Worm (Caenorhabditis elegans) whole organism, young adult: ENCODE results near the gene meg-3.

Experiments used
- egl-44 ChIP-seq: fragments of 200-800 bp; sonication (Bioruptor generic); IDR thresholded peaks from 2 replicates; pipeline ENCODE4 v1.3.6; 2022; ENCODE audit warnings: missing genetic modification reagents, missing genetic modification characterization, missing compliant biosample characterization
- mcd-1 ChIP-seq: fragments of 200-800 bp; sonication (Bioruptor generic); IDR thresholded peaks from 2 replicates; pipeline ENCODE4 v1.3.6; 2022; ENCODE audit warnings: missing genetic modification reagents, missing genetic modification characterization, missing compliant biosample characterization
- ztf-28 ChIP-seq: fragments of 200-800 bp; sonication (Bioruptor generic); IDR thresholded peaks from 2 replicates; pipeline ENCODE4 v1.3.6; 2022; ENCODE audit warnings: missing genetic modification reagents, missing genetic modification characterization, missing compliant biosample characterization

ce11 chrX:2013912-2014311 is 24.5 kb upstream of the meg-3 start:
- TF ChIP-seq ztf-28 (no peak), mcd-1 (GFP tag; lab: Robert Waterston, UW) (no peak), egl-44 (GFP tag; lab: Robert Waterston, UW) (no peak)
